Fruit fly (Drosophila melanogaster) whole organism, embryonic: ENCODE measurements around the gene CG13085.

ENCODE experiments used
- ATbp ChIP-seq: fragments of 200-800 bp; sonication (Bioruptor generic); optimal IDR thresholded peaks from 2 replicates; lab custom pipeline; 2017; ENCODE audit warnings: missing biosample characterization, mild to moderate bottlenecking, missing genetic modification characterization, missing genetic modification reagents
- Atf3 ChIP-seq: fragments of 200-800 bp; sonication (Bioruptor generic); optimal IDR thresholded peaks from 3 replicates; lab custom pipeline; 2016; ENCODE audit warnings: missing biosample characterization, missing genetic modification characterization
- Awh ChIP-seq: fragments of 200-800 bp; sonication (Bioruptor generic); IDR thresholded peaks from 2 replicates; pipeline ENCODE4, ENCODE4 v1.3.6; 2022; ENCODE audit warnings: missing biosample characterization, missing genetic modification characterization
- B-H2 ChIP-seq: fragments of 200-800 bp; sonication (Bioruptor generic); optimal IDR thresholded peaks from 2 replicates; lab custom pipeline; 2018; ENCODE audit warnings: missing biosample characterization, mild to moderate bottlenecking, missing genetic modification characterization
- CG1233 ChIP-seq: fragments of 200-800 bp; sonication (Bioruptor generic); optimal IDR thresholded peaks from 4 replicates; lab custom pipeline; 2018; ENCODE audit warnings: missing biosample characterization, mild to moderate bottlenecking, missing genetic modification characterization
- CG13123 ChIP-seq: fragments of 200-800 bp; sonication (Bioruptor generic); optimal IDR thresholded peaks from 2 replicates; lab custom pipeline; 2016; ENCODE audit warnings: missing biosample characterization, missing genetic modification characterization
- CG14441 ChIP-seq: fragments of 200-800 bp; sonication (Bioruptor generic); IDR thresholded peaks from 2 replicates; pipeline ENCODE4 v1.3.6; 2022; ENCODE audit warnings: missing biosample characterization, missing genetic modification characterization
- CG15601 ChIP-seq: fragments of 200-800 bp; sonication (Bioruptor generic); optimal IDR thresholded peaks from 3 replicates; lab custom pipeline; 2019; ENCODE audit warnings: missing biosample characterization, mild to moderate bottlenecking, missing genetic modification characterization, moderate library complexity
- CG1647 ChIP-seq: fragments of 200-800 bp; sonication (Bioruptor generic); optimal IDR thresholded peaks from 3 replicates; lab custom pipeline; 2016; ENCODE audit warnings: missing biosample characterization, missing genetic modification characterization
- CG17186 ChIP-seq: fragments of 200-800 bp; sonication (Bioruptor generic); optimal IDR thresholded peaks from 3 replicates; lab custom pipeline; 2017; ENCODE audit warnings: missing biosample characterization, missing genetic modification reagents, missing genetic modification characterization
- CG1792 ChIP-seq: fragments of 200-800 bp; sonication (Bioruptor generic); optimal IDR thresholded peaks from 2 replicates; lab custom pipeline; 2016; ENCODE audit warnings: missing biosample characterization, missing genetic modification characterization
- CG30431 ChIP-seq: fragments of 200-800 bp; sonication (Bioruptor generic); optimal IDR thresholded peaks from 2 replicates; lab custom pipeline; 2017; ENCODE audit warnings: missing biosample characterization, missing genetic modification characterization
- CG8388 ChIP-seq: fragments of 200-800 bp; sonication (Bioruptor generic); optimal IDR thresholded peaks from 2 replicates; lab custom pipeline; 2019; ENCODE audit warnings: missing biosample characterization, mild to moderate bottlenecking, missing genetic modification characterization, moderate library complexity
- CG9437 ChIP-seq: fragments of 200-800 bp; sonication (Bioruptor generic); optimal IDR thresholded peaks from 2 replicates; lab custom pipeline; 2018; ENCODE audit warnings: missing biosample characterization, mild to moderate bottlenecking, missing genetic modification characterization
- CG9727 ChIP-seq: fragments of 200-800 bp; sonication (Bioruptor generic); optimal IDR thresholded peaks from 3 replicates; lab custom pipeline; 2017; ENCODE audit warnings: missing biosample characterization, mild to moderate bottlenecking, missing genetic modification characterization
- CG9932 ChIP-seq: fragments of 200-800 bp; sonication (Bioruptor generic); IDR thresholded peaks from 2 replicates; pipeline ENCODE4 v1.3.6; 2022; ENCODE audit warnings: missing biosample characterization, missing genetic modification characterization
- Deaf1 ChIP-seq: fragments of 200-800 bp; optimal IDR thresholded peaks from 3 replicates; lab custom pipeline; 2019; ENCODE audit warnings: missing biosample characterization, mild to moderate bottlenecking, missing genetic modification characterization, moderate library complexity
- Doc3 ChIP-seq: fragments of 200-800 bp; sonication (Bioruptor generic); IDR thresholded peaks from 3 replicates; pipeline ENCODE4 v1.3.6; 2022; ENCODE audit warnings: missing biosample characterization, missing genetic modification characterization; ENCODE audit not compliant: partially characterized antibody
- ERR ChIP-seq: fragments of 200-800 bp; sonication (Bioruptor generic); optimal IDR thresholded peaks from 2 replicates; lab custom pipeline; 2016; ENCODE audit warnings: missing biosample characterization, missing genetic modification characterization
- Fer1 ChIP-seq: fragments of 200-800 bp; sonication (Bioruptor generic); optimal IDR thresholded peaks from 2 replicates; lab custom pipeline; 2017; ENCODE audit warnings: missing biosample characterization, mild to moderate bottlenecking, missing genetic modification characterization
- Fer2 ChIP-seq: fragments of 200-800 bp; sonication (Bioruptor generic); optimal IDR thresholded peaks from 2 replicates; lab custom pipeline; 2018; ENCODE audit warnings: missing biosample characterization, mild to moderate bottlenecking, missing genetic modification characterization, moderate library complexity
- Gsc ChIP-seq: fragments of 200-800 bp; sonication (Bioruptor generic); IDR thresholded peaks from 2 replicates; pipeline ENCODE4 v1.3.6; 2022; ENCODE audit warnings: missing biosample characterization, missing genetic modification characterization
- HLH4C ChIP-seq: fragments of 200-800 bp; sonication (Bioruptor generic); IDR thresholded peaks from 3 replicates; pipeline ENCODE4 v1.3.6; 2022; ENCODE audit warnings: missing biosample characterization, missing genetic modification characterization; ENCODE audit not compliant: partially characterized antibody
- HLH54F ChIP-seq: fragments of 200-800 bp; sonication (Bioruptor generic); optimal IDR thresholded peaks from 3 replicates; lab custom pipeline; 2016; ENCODE audit warnings: missing biosample characterization, missing genetic modification characterization
- Hr3 ChIP-seq: fragments of 200-800 bp; sonication (Bioruptor generic); optimal IDR thresholded peaks from 3 replicates; lab custom pipeline; 2016; ENCODE audit warnings: missing biosample characterization, missing genetic modification characterization
- Mad ChIP-seq: fragments of 200-800 bp; sonication (Bioruptor generic); optimal IDR thresholded peaks from 2 replicates; lab custom pipeline; 2016; ENCODE audit warnings: missing biosample characterization, missing genetic modification characterization
- Max ChIP-seq: fragments of 200-800 bp; sonication (Bioruptor generic); optimal IDR thresholded peaks from 2 replicates; lab custom pipeline; 2016; ENCODE audit warnings: missing biosample characterization, mild to moderate bottlenecking, missing genetic modification characterization
- NC2α ChIP-seq: fragments of 200-800 bp; sonication (Bioruptor generic); optimal IDR thresholded peaks from 2 replicates; lab custom pipeline; 2016; ENCODE audit warnings: missing biosample characterization, missing genetic modification characterization
- Six4 ChIP-seq: fragments of 200-800 bp; sonication (Bioruptor generic); optimal IDR thresholded peaks from 2 replicates; lab custom pipeline; 2016; ENCODE audit warnings: missing biosample characterization, missing genetic modification characterization
- Sox102F ChIP-seq: fragments of 200-800 bp; sonication (Bioruptor generic); optimal IDR thresholded peaks from 2 replicates; lab custom pipeline; 2018; ENCODE audit warnings: missing biosample characterization, mild to moderate bottlenecking, missing genetic modification characterization, moderate library complexity
- aop ChIP-seq: fragments of 200-800 bp; sonication (Bioruptor generic); IDR thresholded peaks from 2 replicates; pipeline ENCODE4 v1.3.6; 2022; ENCODE audit warnings: missing biosample characterization, missing genetic modification characterization
- caup ChIP-seq: fragments of 200-800 bp; sonication (Bioruptor generic); optimal IDR thresholded peaks from 3 replicates; lab custom pipeline; 2017; ENCODE audit warnings: missing biosample characterization, mild to moderate bottlenecking, missing genetic modification characterization, moderate library complexity; ENCODE audit not compliant: severe bottlenecking
- crp ChIP-seq, 2 experiments: fragments of 200-800 bp; sonication (Bioruptor generic); optimal IDR thresholded peaks; 2 replicates in 1 of 2; 3 replicates in 1 of 2; lab custom pipeline; 2017; ENCODE audit warnings: missing biosample characterization in 2 of 2, missing genetic modification characterization in 2 of 2, mild to moderate bottlenecking in 1 of 2, moderate library complexity in 1 of 2
- disco-r ChIP-seq: fragments of 200-800 bp; sonication (Bioruptor generic); optimal IDR thresholded peaks from 2 replicates; lab custom pipeline; 2016; ENCODE audit warnings: missing biosample characterization, missing genetic modification characterization
- h ChIP-seq: fragments of >200 bp; optimal IDR thresholded peaks from 2 replicates; lab custom pipeline; 2017
- hth ChIP-seq: fragments of >200 bp; optimal IDR thresholded peaks from 2 replicates; lab custom pipeline; 2017; ENCODE audit warnings: inconsistent platforms
- kah ChIP-seq: fragments of 200-800 bp; sonication (Bioruptor generic); optimal IDR thresholded peaks from 2 replicates; lab custom pipeline; 2018; ENCODE audit warnings: missing biosample characterization, mild to moderate bottlenecking, missing genetic modification characterization
- mirr ChIP-seq: fragments of 200-800 bp; sonication (Bioruptor generic); optimal IDR thresholded peaks from 3 replicates; lab custom pipeline; 2018; ENCODE audit warnings: missing biosample characterization, mild to moderate bottlenecking, missing genetic modification characterization
- nerfin-2 ChIP-seq: fragments of 200-800 bp; sonication (Bioruptor generic); IDR thresholded peaks from 2 replicates; pipeline ENCODE4 v1.3.6; 2022; ENCODE audit warnings: missing biosample characterization, missing genetic modification characterization; ENCODE audit not compliant: partially characterized antibody
- oc ChIP-seq: fragments of 200-800 bp; sonication (Bioruptor generic); optimal IDR thresholded peaks from 2 replicates; lab custom pipeline; 2018; ENCODE audit warnings: missing biosample characterization, mild to moderate bottlenecking, missing genetic modification characterization, moderate library complexity
- tap ChIP-seq: fragments of 200-800 bp; optimal IDR thresholded peaks from 3 replicates; lab custom pipeline; 2019; ENCODE audit warnings: missing biosample characterization, mild to moderate bottlenecking, missing genetic modification characterization, moderate library complexity
- tll ChIP-seq, 2 experiments: fragments of 200-800 bp in 1 of 2; fragments of >200 bp in 1 of 2; sonication (Bioruptor generic) in 1 of 2; optimal IDR thresholded peaks; 2 replicates each; lab custom pipeline; 2017 to 2019; ENCODE audit warnings: missing biosample characterization in 2 of 2, missing genetic modification characterization in 2 of 2, mild to moderate bottlenecking in 1 of 2, moderate library complexity in 1 of 2
- tup ChIP-seq: fragments of 200-800 bp; sonication (Bioruptor generic); optimal IDR thresholded peaks from 2 replicates; lab custom pipeline; 2016; ENCODE audit warnings: missing biosample characterization, mild to moderate bottlenecking, missing genetic modification characterization, moderate library complexity
- twi ChIP-seq: fragments of 200-800 bp; optimal IDR thresholded peaks from 2 replicates; lab custom pipeline; 2019; ENCODE audit warnings: missing biosample characterization, mild to moderate bottlenecking, missing genetic modification characterization, moderate library complexity
- unpg ChIP-seq: fragments of 200-800 bp; sonication (Bioruptor generic); optimal IDR thresholded peaks from 3 replicates; lab custom pipeline; 2018; ENCODE audit warnings: missing biosample characterization, mild to moderate bottlenecking, missing genetic modification characterization, moderate library complexity
- vvl ChIP-seq: fragments of 200-800 bp; sonication (Bioruptor generic); IDR thresholded peaks from 2 replicates; pipeline ENCODE4 v1.3.6; 2022; ENCODE audit warnings: missing biosample characterization, missing genetic modification characterization
- wek ChIP-seq: fragments of 200-800 bp; sonication (Bioruptor generic); optimal IDR thresholded peaks from 3 replicates; lab custom pipeline; 2018; ENCODE audit warnings: missing biosample characterization, mild to moderate bottlenecking, missing genetic modification characterization, moderate library complexity
- zen2 ChIP-seq: fragments of 200-800 bp; sonication (Bioruptor generic); IDR thresholded peaks from 3 replicates; pipeline ENCODE4 v1.3.6; 2022; ENCODE audit warnings: missing biosample characterization, missing genetic modification characterization; ENCODE audit not compliant: partially characterized antibody

CG13085 gene

dm6 chr2L:19377129-19378083 is 46.4 kb upstream of the CG13085 start (continued):
- TF ChIP-seq wek (GFP tag; lab: Kevin White, UChicago): no peak
- TF ChIP-seq CG17186: no peak
- TF ChIP-seq HLH4C (GFP tag; lab: Robert Waterston, UW): no peak
- peak; percentile 27 for TF ChIP-seq twi (tag; lab: Kevin White, UChicago)
- TF ChIP-seq CG14441 (GFP tag; lab: Robert Waterston, UW): no peak
- TF ChIP-seq oc: peak; percentile 7
- TF ChIP-seq CG1647: no peak
- TF ChIP-seq hth (lab: Kevin White, UChicago): no peak
- peak; percentile 35 for TF ChIP-seq Hr3 (GFP tag; lab: Kevin White, UChicago)
- no peak for TF ChIP-seq zen2 (GFP tag; lab: Robert Waterston, UW)
- TF ChIP-seq CG13123 (GFP tag; lab: Kevin White, UChicago): no peak
- TF ChIP-seq CG15601: peak; percentile 52
- no peak for TF ChIP-seq ERR (GFP tag; lab: Kevin White, UChicago)
- peak; percentile 70 for TF ChIP-seq CG9727
- no peak for TF ChIP-seq Fer2 (tag; lab: Kevin White, UChicago)
- peak; percentile 46 for TF ChIP-seq CG30431 (GFP tag; lab: Kevin White, UChicago)
- TF ChIP-seq Sox102F: peak; percentile 49
- TF ChIP-seq disco-r (GFP tag; lab: Kevin White, UChicago): no peak
- TF ChIP-seq Atf3 (GFP tag; lab: Kevin White, UChicago): no peak
- TF ChIP-seq CG9932 (GFP tag; lab: Robert Waterston, UW): no peak
- TF ChIP-seq Fer1 (GFP tag; lab: Kevin White, UChicago): peak; percentile 30
- peak; percentile 23 for TF ChIP-seq Mad (GFP tag; lab: Kevin White, UChicago)
- TF ChIP-seq B-H2 (GFP tag; lab: Kevin White, UChicago): no peak
- TF ChIP-seq CG9437 (GFP tag; lab: Kevin White, UChicago): peak; percentile 3
- no peak for TF ChIP-seq crp (GFP tag; optimal IDR thresholded peaks at IDR 0.05; lab: Kevin White, UChicago)
- TF ChIP-seq CG1792 (GFP tag; lab: Kevin White, UChicago): peak; percentile 5
- TF ChIP-seq Deaf1 (tag; lab: Kevin White, UChicago): peak; percentile 3
- no peak for TF ChIP-seq nerfin-2 (GFP tag; lab: Robert Waterston, UW)
- TF ChIP-seq caup (GFP tag; lab: Kevin White, UChicago): no peak
- no peak for TF ChIP-seq ATbp (GFP tag; lab: Kevin White, UChicago)
- TF ChIP-seq Gsc: no peak
- peak; percentile 70 for TF ChIP-seq vvl
- TF ChIP-seq tap (tag; lab: Kevin White, UChicago): peak; percentile 53
- TF ChIP-seq NC2α (GFP tag; lab: Kevin White, UChicago): no peak
- TF ChIP-seq HLH54F (GFP tag; lab: Kevin White, UChicago): no peak
- no peak for TF ChIP-seq tup (GFP tag; lab: Kevin White, UChicago)
- TF ChIP-seq Max (GFP tag; lab: Kevin White, UChicago): no peak
- TF ChIP-seq CG8388 (GFP tag; lab: Kevin White, UChicago): peak; percentile 59
- TF ChIP-seq unpg: peak; percentile 56
- no peak for TF ChIP-seq kah (GFP tag; lab: Kevin White, UChicago)
- no peak for TF ChIP-seq aop (GFP tag; lab: Robert Waterston, UW)
- no peak for TF ChIP-seq tll (GFP tag; optimal IDR thresholded peaks at IDR 0.05; lab: Kevin White, UChicago)
- no peak for TF ChIP-seq Doc3 (GFP tag; lab: Robert Waterston, UW)
- TF ChIP-seq mirr (GFP tag; lab: Kevin White, UChicago): no peak
- no peak for TF ChIP-seq Six4 (GFP tag; lab: Kevin White, UChicago)
- peak; percentile 59; the same call in 1 of the 2 replicates for TF ChIP-seq Awh (GFP tag; lab: Robert Waterston, UW)
- TF ChIP-seq CG1233 (GFP tag; lab: Kevin White, UChicago): peak; percentile 54
- TF ChIP-seq h (lab: Kevin White, UChicago): no peak
